Fruit fly (Drosophila melanogaster) whole organism, adult: ENCODE measurements around the gene CG7110.
A peak's percentile ranks its signal among the peaks of the same experiment; 100 is the strongest.
"Not testable (repeated sequence)": the region's sequence is repeated elsewhere in the genome, so short reads cannot be mapped to it uniquely, and the experiment has no call there.

Experiments
- CG11617 ChIP-seq: fragments of 200-800 bp; sonication (Bioruptor generic); optimal IDR thresholded peaks from 2 replicates; lab custom pipeline; 2017; ENCODE audit warnings: mild to moderate bottlenecking, missing biosample characterization, missing genetic modification reagents, missing genetic modification characterization
- CG12768 ChIP-seq: fragments of 200-800 bp; sonication (Bioruptor generic); optimal IDR thresholded peaks from 2 replicates; lab custom pipeline; 2017; ENCODE audit warnings: missing biosample characterization, missing genetic modification characterization, mild to moderate bottlenecking, moderate library complexity, missing genetic modification reagents
- CG14711 ChIP-seq: fragments of 200-800 bp; sonication (Bioruptor generic); optimal IDR thresholded peaks from 2 replicates; lab custom pipeline; 2018; ENCODE audit warnings: missing biosample characterization, mild to moderate bottlenecking, missing genetic modification characterization, moderate library complexity
- CG1620 ChIP-seq: fragments of 200-800 bp; sonication (Bioruptor generic); optimal IDR thresholded peaks from 2 replicates; lab custom pipeline; 2016; ENCODE audit warnings: missing biosample characterization, missing genetic modification characterization
- CG5204 ChIP-seq: fragments of 200-800 bp; sonication (Bioruptor generic); optimal IDR thresholded peaks from 2 replicates; lab custom pipeline; 2016; ENCODE audit warnings: missing biosample characterization, missing genetic modification characterization
- CG7045 ChIP-seq: fragments of 200-800 bp; sonication (Bioruptor generic); optimal IDR thresholded peaks from 2 replicates; lab custom pipeline; 2017; ENCODE audit warnings: missing biosample characterization, mild to moderate bottlenecking, missing genetic modification characterization
- CG7101 ChIP-seq: fragments of 200-800 bp; sonication (Bioruptor generic); optimal IDR thresholded peaks from 2 replicates; lab custom pipeline; 2018; ENCODE audit warnings: missing biosample characterization, mild to moderate bottlenecking, missing genetic modification characterization, moderate library complexity
- Clk ChIP-seq: fragments of 200-800 bp; sonication (Bioruptor generic); optimal IDR thresholded peaks from 2 replicates; lab custom pipeline; 2017; ENCODE audit warnings: missing biosample characterization, missing genetic modification characterization
- Crg-1 ChIP-seq: fragments of 200-800 bp; sonication (Bioruptor generic); optimal IDR thresholded peaks from 2 replicates; lab custom pipeline; 2016; ENCODE audit warnings: missing biosample characterization, missing genetic modification characterization
- Hr96 ChIP-seq: fragments of 200-800 bp; sonication (Bioruptor generic); optimal IDR thresholded peaks from 2 replicates; lab custom pipeline; 2016; ENCODE audit warnings: missing biosample characterization, missing genetic modification characterization
- Mnt ChIP-seq: fragments of 200-800 bp; sonication (Bioruptor generic); optimal IDR thresholded peaks from 2 replicates; lab custom pipeline; 2016; ENCODE audit warnings: missing biosample characterization, mild to moderate bottlenecking, missing genetic modification characterization
- bab1 ChIP-seq: fragments of 200-800 bp; sonication (Bioruptor generic); optimal IDR thresholded peaks from 3 replicates; lab custom pipeline; 2019; ENCODE audit warnings: missing biosample characterization, mild to moderate bottlenecking, missing genetic modification characterization, moderate library complexity
- cic ChIP-seq: fragments of 200-800 bp; sonication (Bioruptor generic); optimal IDR thresholded peaks from 2 replicates; lab custom pipeline; 2017; ENCODE audit warnings: missing biosample characterization, mild to moderate bottlenecking, missing genetic modification characterization, moderate library complexity
- cnc ChIP-seq, 2 experiments: fragments of >200 bp; optimal IDR thresholded peaks; 2 replicates each; lab custom pipeline; 2017
- kay ChIP-seq: fragments of 200-800 bp; sonication (Bioruptor generic); peaks from one replicate; lab custom pipeline; 2016; ENCODE audit warnings: missing biosample characterization, missing genetic modification characterization, borderline replicate concordance
- ovo ChIP-seq: fragments of 200-800 bp; sonication (Bioruptor generic); optimal IDR thresholded peaks from 2 replicates; lab custom pipeline; 2016; ENCODE audit warnings: missing biosample characterization, missing genetic modification characterization
- pad ChIP-seq: fragments of 200-800 bp; sonication (Bioruptor generic); optimal IDR thresholded peaks from 3 replicates; lab custom pipeline; 2017; ENCODE audit warnings: missing biosample characterization, missing genetic modification characterization, mild to moderate bottlenecking, moderate library complexity, missing genetic modification reagents
- tj ChIP-seq: fragments of 200-800 bp; sonication (Bioruptor generic); optimal IDR thresholded peaks from 3 replicates; lab custom pipeline; 2017; ENCODE audit warnings: missing biosample characterization, mild to moderate bottlenecking, missing genetic modification characterization, moderate library complexity
- toe ChIP-seq: fragments of 200-800 bp; sonication (Bioruptor generic); optimal IDR thresholded peaks from 2 replicates; lab custom pipeline; 2016; ENCODE audit warnings: missing biosample characterization, missing genetic modification characterization

The CG7110 gene

dm6 chr2L:13414525-13415481 is 16.0 kb downstream of the CG7110 start, which contains the start of the genes CG16956, CG42784 and CG43850:
TSS of gene CG16956 (minus strand) at chr2L:13414575.
TSS of gene CG42784 (plus strand) at chr2L:13415431.
TSS of gene CG43850 (plus strand) at chr2L:13415431.
- TF ChIP-seq ovo (GFP tag; lab: Kevin White, UChicago), result peak; percentile 0
- peak; percentile 19 for TF ChIP-seq CG5204 (GFP tag; lab: Kevin White, UChicago)
- TF ChIP-seq CG7045, result peak; percentile 60
- peak; percentile 6 for TF ChIP-seq Hr96 (GFP tag; lab: Kevin White, UChicago)
- no peak for TF ChIP-seq cnc (optimal IDR thresholded peaks at IDR 0.05; lab: Kevin White, UChicago)
- no peak for TF ChIP-seq toe (GFP tag; lab: Kevin White, UChicago)
- no peak for TF ChIP-seq tj
- no peak for TF ChIP-seq bab1 (GFP tag; lab: Kevin White, UChicago)

dm6 chr2L:13430919-13431502 is 32.2 kb downstream of the CG7110 start:
- TF ChIP-seq CG12768 (GFP tag; lab: Kevin White, UChicago) (no peak), Mnt (GFP tag; lab: Kevin White, UChicago) (no peak), toe (GFP tag; lab: Kevin White, UChicago) (no peak), Clk (GFP tag; lab: Kevin White, UChicago) (no peak), pad (GFP tag; lab: Kevin White, UChicago) (no peak), cic (GFP tag; lab: Kevin White, UChicago) (no peak)

- TF ChIP-seq kay (GFP tag; lab: Kevin White, UChicago) (peak; percentile 80), cic (GFP tag; lab: Kevin White, UChicago) (no peak)
These were observed 36.2 kb downstream of the CG7110 start, which contains the start of gene Tehao for dm6 chr2L:13434795-13435634. TSS of gene Tehao (plus strand) at chr2L:13435622.

DNA sequence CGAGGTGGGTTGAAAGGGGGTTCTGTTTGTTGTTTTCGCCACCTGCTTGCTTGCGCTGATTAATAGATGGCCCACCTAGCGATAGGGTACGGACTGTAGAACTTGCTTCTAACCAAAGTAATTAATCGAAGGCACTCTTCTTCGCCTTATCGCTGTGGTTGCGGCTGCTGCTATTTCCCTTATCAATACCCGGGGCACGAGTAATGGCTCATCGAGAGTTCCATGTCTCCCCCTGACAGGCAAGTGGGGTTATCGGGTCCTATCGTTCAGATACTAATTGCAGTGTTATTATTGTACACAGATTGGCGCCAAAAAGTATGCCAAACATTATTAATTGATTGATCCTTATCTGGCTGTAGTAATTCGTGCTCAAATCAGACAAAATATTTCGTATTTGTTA is 38.0 kb downstream of the CG7110 start:
- peak; percentile 83 for TF ChIP-seq kay (GFP tag; lab: Kevin White, UChicago)
- no peak for TF ChIP-seq CG7101 (tag; lab: Kevin White, UChicago)
- TF ChIP-seq pad (GFP tag; lab: Kevin White, UChicago), result no peak
- TF ChIP-seq CG12768 (GFP tag; lab: Kevin White, UChicago), result no peak
- peak; percentile 30 for TF ChIP-seq Mnt (GFP tag; lab: Kevin White, UChicago)
- peak; percentile 25 for TF ChIP-seq cic (GFP tag; lab: Kevin White, UChicago)
- no peak for TF ChIP-seq CG11617 (GFP tag; lab: Kevin White, UChicago)
- no peak for TF ChIP-seq ovo (GFP tag; lab: Kevin White, UChicago)
- TF ChIP-seq Crg-1 (GFP tag; lab: Kevin White, UChicago), result no peak
- TF ChIP-seq tj, result no peak
- no peak for TF ChIP-seq CG5204 (GFP tag; lab: Kevin White, UChicago)
- TF ChIP-seq cnc (optimal IDR thresholded peaks at IDR 0.05; lab: Kevin White, UChicago), result no peak

dm6 chr2L:13445249-13445846 is 46.6 kb downstream of the CG7110 start, which contains the start of gene Hacd2:
TSS of gene Hacd2 (minus strand) at chr2L:13445651.
- TF ChIP-seq CG5204 (GFP tag; lab: Kevin White, UChicago) (no peak), Clk (GFP tag; lab: Kevin White, UChicago) (peak; percentile 2), CG1620 (GFP tag; lab: Kevin White, UChicago) (peak; percentile 44), ovo (GFP tag; lab: Kevin White, UChicago) (peak; percentile 59), CG14711 (tag; lab: Kevin White, UChicago) (peak; percentile 32), bab1 (GFP tag; lab: Kevin White, UChicago) (peak; percentile 29), Mnt (GFP tag; lab: Kevin White, UChicago) (no peak), CG7101 (tag; lab: Kevin White, UChicago) (peak; percentile 17), Crg-1 (GFP tag; lab: Kevin White, UChicago) (no peak), pad (GFP tag; lab: Kevin White, UChicago) (peak; percentile 41), CG7045 (peak; percentile 16), CG12768 (GFP tag; lab: Kevin White, UChicago) (peak; percentile 42), Hr96 (GFP tag; lab: Kevin White, UChicago) (peak; percentile 14)

DNA sequence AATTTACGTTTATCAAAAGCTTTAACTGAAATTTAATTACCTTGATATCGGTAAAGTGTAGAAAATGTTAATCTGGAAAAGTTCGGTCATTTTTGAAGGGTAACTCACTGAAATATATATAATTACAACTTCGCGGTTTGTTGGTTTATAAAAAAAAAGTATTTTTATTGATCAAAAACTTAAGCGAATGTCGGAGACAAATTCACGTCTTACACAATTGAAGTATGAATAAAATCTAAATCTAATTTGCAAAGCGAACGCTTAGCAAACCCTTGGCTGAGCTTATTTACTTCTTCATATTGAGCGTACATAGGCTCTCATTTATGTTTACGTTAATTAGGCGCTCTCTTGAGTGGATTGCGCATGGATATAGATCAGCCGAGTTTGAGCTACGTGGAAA is 50.6 kb downstream of the CG7110 start, which contains the start of gene Hsp60D:
Gene Hsp60D (minus strand): TSS at position 101 of the 400 bp plus-strand sequence.
- not testable (repeated sequence) for TF ChIP-seq CG14711 (tag; lab: Kevin White, UChicago); CG12768 (GFP tag; lab: Kevin White, UChicago); toe (GFP tag; lab: Kevin White, UChicago)
